Worm (Caenorhabditis elegans): ENCODE results near the gene F20D6.2.

ce11 chrV:8185737-8186136 lies at the start of gene F20D6.2:
- TF ChIP-seq flt-1 (GFP tag; IDR thresholded peaks at IDR 0.05) (no peak), ztf-23 (GFP tag; IDR thresholded peaks at IDR 0.05) (no peak), ref-1 (GFP tag; conservative IDR thresholded peaks at IDR 0.05) (no peak), klf-2 (GFP tag; conservative IDR thresholded peaks at IDR 0.05) (no peak), med-1 (GFP tag; optimal IDR thresholded peaks at IDR 0.05; ENCODE audit: insufficient read depth) (no peak), ztf-29 (GFP tag; IDR thresholded peaks at IDR 0.05) (no peak), cog-1 (tag; optimal IDR thresholded peaks at IDR 0.05) (no peak)
